Worm (Caenorhabditis elegans): Measurements from ENCODE around the gene srh-30.

ce11 chrV:6813862-6814261 lies 42.3 kb upstream of the srh-30 start:
- no peak for TF ChIP-seq fkh-10 (GFP tag; optimal IDR thresholded peaks at IDR 0.05)
- TF ChIP-seq pha-4 (tag; optimal IDR thresholded peaks at IDR 0.05) = no peak
- no peak for TF ChIP-seq hlh-30 (tag; optimal IDR thresholded peaks at IDR 0.05; ENCODE audit: insufficient read depth)

Measured in whole organism, late embryonic.